Fruit fly (Drosophila melanogaster) whole organism, embryonic: ENCODE data around the gene CG12608.
A peak's percentile ranks its signal among the peaks of the same experiment; 100 is the strongest.

Experiments
- Adf1 ChIP-seq: fragments of 200-800 bp; sonication (Bioruptor generic); IDR thresholded peaks from 2 replicates; pipeline ENCODE4 v1.3.6; 2022; ENCODE audit warnings: missing biosample characterization, missing genetic modification characterization
- Atf-2 ChIP-seq: fragments of 200-800 bp; sonication (Bioruptor generic); optimal IDR thresholded peaks from 2 replicates; lab custom pipeline; 2016; ENCODE audit warnings: missing biosample characterization, missing genetic modification characterization
- Bteb2 ChIP-seq: fragments of 200-800 bp; sonication (Bioruptor generic); optimal IDR thresholded peaks from 2 replicates; lab custom pipeline; 2016; ENCODE audit warnings: missing biosample characterization, missing genetic modification characterization
- CG10565 ChIP-seq: fragments of 200-800 bp; sonication (Bioruptor generic); optimal IDR thresholded peaks from 3 replicates; lab custom pipeline; 2016; ENCODE audit warnings: missing biosample characterization, mild to moderate bottlenecking, missing genetic modification characterization
- CG11456 ChIP-seq: fragments of 200-800 bp; sonication (Bioruptor generic); IDR thresholded peaks from 3 replicates; pipeline ENCODE4 v1.3.6; 2022; ENCODE audit warnings: missing biosample characterization, missing genetic modification characterization
- CG1233 ChIP-seq: fragments of 200-800 bp; sonication (Bioruptor generic); optimal IDR thresholded peaks from 4 replicates; lab custom pipeline; 2018; ENCODE audit warnings: missing biosample characterization, mild to moderate bottlenecking, missing genetic modification characterization
- CG13287 ChIP-seq: fragments of 200-800 bp; sonication (Bioruptor generic); IDR thresholded peaks from 2 replicates; pipeline ENCODE4 v1.3.6; 2022; ENCODE audit warnings: missing biosample characterization, missing genetic modification characterization; ENCODE audit not compliant: partially characterized antibody
- CG2678 ChIP-seq: fragments of 200-800 bp; sonication (Bioruptor generic); optimal IDR thresholded peaks from 3 replicates; lab custom pipeline; 2019; ENCODE audit warnings: missing biosample characterization, mild to moderate bottlenecking, missing genetic modification characterization, moderate library complexity
- CG30403 ChIP-seq: fragments of 200-800 bp; sonication (Bioruptor generic); optimal IDR thresholded peaks from 3 replicates; lab custom pipeline; 2016; ENCODE audit warnings: missing biosample characterization, missing genetic modification characterization
- CG3065 ChIP-seq: fragments of 200-800 bp; sonication (Bioruptor generic); optimal IDR thresholded peaks from 2 replicates; lab custom pipeline; 2016; ENCODE audit warnings: missing biosample characterization, missing genetic modification characterization
- CG31224 ChIP-seq: fragments of 200-800 bp; sonication (Bioruptor generic); IDR thresholded peaks from 2 replicates; pipeline ENCODE4 v1.3.6; 2022; ENCODE audit warnings: missing biosample characterization, missing genetic modification characterization
- CG34422 ChIP-seq: fragments of 200-800 bp; sonication (Bioruptor generic); IDR thresholded peaks from 3 replicates; pipeline ENCODE4 v1.3.6; 2022; ENCODE audit warnings: missing biosample characterization, missing genetic modification characterization
- CG4282 ChIP-seq: fragments of 200-800 bp; sonication (Bioruptor generic); optimal IDR thresholded peaks from 2 replicates; lab custom pipeline; 2016; ENCODE audit warnings: missing biosample characterization, missing genetic modification characterization
- CG43689 ChIP-seq: fragments of 200-800 bp; sonication (Bioruptor generic); IDR thresholded peaks from 2 replicates; pipeline ENCODE4 v1.3.6; 2022; ENCODE audit warnings: missing biosample characterization, missing genetic modification characterization
- CG6791 ChIP-seq: fragments of 200-800 bp; sonication (Bioruptor generic); IDR thresholded peaks from 3 replicates; pipeline ENCODE4 v1.3.6; 2022; ENCODE audit warnings: missing biosample characterization, missing genetic modification characterization; ENCODE audit not compliant: partially characterized antibody
- CG7987 ChIP-seq: fragments of 200-800 bp; sonication (Bioruptor generic); optimal IDR thresholded peaks from 2 replicates; lab custom pipeline; 2018; ENCODE audit warnings: missing biosample characterization, mild to moderate bottlenecking, missing genetic modification characterization, moderate library complexity
- CG9437 ChIP-seq: fragments of 200-800 bp; sonication (Bioruptor generic); optimal IDR thresholded peaks from 2 replicates; lab custom pipeline; 2018; ENCODE audit warnings: missing biosample characterization, mild to moderate bottlenecking, missing genetic modification characterization
- D ChIP-seq, 2 experiments: fragments of 200-800 bp in 1 of 2; fragments of >200 bp in 1 of 2; sonication (Bioruptor generic) in 1 of 2; optimal IDR thresholded peaks; 2 replicates in 1 of 2; 3 replicates in 1 of 2; lab custom pipeline; 2017; ENCODE audit warnings: mild to moderate bottlenecking in 1 of 2, missing biosample characterization in 1 of 2, missing genetic modification characterization in 1 of 2, missing genetic modification reagents in 1 of 2
- Dbx ChIP-seq: fragments of 200-800 bp; sonication (Bioruptor generic); IDR thresholded peaks from 3 replicates; pipeline ENCODE4 v1.3.6; 2022; ENCODE audit warnings: missing biosample characterization, missing genetic modification characterization
- ERR ChIP-seq: fragments of 200-800 bp; sonication (Bioruptor generic); optimal IDR thresholded peaks from 2 replicates; lab custom pipeline; 2016; ENCODE audit warnings: missing biosample characterization, missing genetic modification characterization
- Elba2 ChIP-seq: fragments of 200-800 bp; sonication (Bioruptor generic); optimal IDR thresholded peaks from 3 replicates; lab custom pipeline; 2016; ENCODE audit warnings: missing biosample characterization, missing genetic modification characterization
- Hmx ChIP-seq: fragments of 200-800 bp; sonication (Bioruptor generic); optimal IDR thresholded peaks from 2 replicates; lab custom pipeline; 2016; ENCODE audit warnings: missing biosample characterization, missing genetic modification characterization
- Hr51 ChIP-seq, 2 experiments: fragments of 200-800 bp; sonication (Bioruptor generic); optimal IDR thresholded peaks; 2 replicates in 1 of 2; 3 replicates in 1 of 2; lab custom pipeline; 2016 to 2018; ENCODE audit warnings: missing biosample characterization in 2 of 2, missing genetic modification characterization in 2 of 2, mild to moderate bottlenecking in 1 of 2, moderate library complexity in 1 of 2
- MBD-R2 ChIP-seq: fragments of 200-800 bp; sonication (Bioruptor generic); IDR thresholded peaks from 2 replicates; pipeline ENCODE4 v1.3.6; 2022; ENCODE audit warnings: missing biosample characterization, missing genetic modification characterization
- MTF-1 ChIP-seq: fragments of 200-800 bp; sonication (Bioruptor generic); optimal IDR thresholded peaks from 2 replicates; lab custom pipeline; 2018; ENCODE audit warnings: missing biosample characterization, mild to moderate bottlenecking, missing genetic modification characterization, borderline replicate concordance
- Mes4 ChIP-seq: fragments of 200-800 bp; sonication (Bioruptor generic); optimal IDR thresholded peaks from 2 replicates; lab custom pipeline; 2016; ENCODE audit warnings: missing biosample characterization, missing genetic modification characterization
- Poxn ChIP-seq: fragments of 200-800 bp; sonication (Bioruptor generic); IDR thresholded peaks from 2 replicates; pipeline ENCODE4 v1.3.6; 2022; ENCODE audit warnings: missing biosample characterization, missing genetic modification characterization
- Ssrp ChIP-seq: fragments of 200-800 bp; sonication (Bioruptor generic); optimal IDR thresholded peaks from 2 replicates; lab custom pipeline; 2018; ENCODE audit warnings: missing biosample characterization, mild to moderate bottlenecking, missing genetic modification characterization, moderate library complexity
- Trl ChIP-seq, 3 experiments: fragments of >200 bp in 2 of 3; fragments of 200-800 bp in 1 of 3; sonication (Bioruptor generic) in 1 of 3; optimal IDR thresholded peaks; 2 replicates in 1 of 3; 3 replicates in 2 of 3; lab custom pipeline; 2016 to 2017; ENCODE audit warnings: missing biosample characterization in 1 of 3, missing genetic modification characterization in 1 of 3
- amos ChIP-seq: fragments of 200-800 bp; sonication (Bioruptor generic); IDR thresholded peaks from 2 replicates; pipeline ENCODE4 v1.3.6; 2022; ENCODE audit warnings: missing biosample characterization, missing genetic modification characterization; ENCODE audit not compliant: partially characterized antibody
- cas ChIP-seq: fragments of 200-800 bp; sonication (Bioruptor generic); IDR thresholded peaks from 2 replicates; pipeline ENCODE4 v1.3.6; 2022; ENCODE audit warnings: missing biosample characterization, missing genetic modification characterization
- cato ChIP-seq: fragments of 200-800 bp; sonication (Bioruptor generic); optimal IDR thresholded peaks from 2 replicates; lab custom pipeline; 2016; ENCODE audit warnings: missing biosample characterization, missing genetic modification characterization, borderline replicate concordance
- cg ChIP-seq: fragments of 200-800 bp; sonication (Bioruptor generic); optimal IDR thresholded peaks from 3 replicates; lab custom pipeline; 2019; ENCODE audit warnings: missing biosample characterization, mild to moderate bottlenecking, missing genetic modification characterization, moderate library complexity
- chm ChIP-seq: fragments of 200-800 bp; sonication (Bioruptor generic); IDR thresholded peaks from 2 replicates; pipeline ENCODE4 v1.3.6; 2022; ENCODE audit warnings: missing biosample characterization, missing genetic modification characterization
- corto ChIP-seq: fragments of 200-800 bp; sonication (Bioruptor generic); optimal IDR thresholded peaks from 2 replicates; lab custom pipeline; 2016; ENCODE audit warnings: missing biosample characterization, mild to moderate bottlenecking, missing genetic modification characterization, moderate library complexity
- dm ChIP-seq: fragments of 200-800 bp; sonication (Bioruptor generic); optimal IDR thresholded peaks from 3 replicates; lab custom pipeline; 2016; ENCODE audit warnings: missing biosample characterization, missing genetic modification characterization
- gcm2 ChIP-seq: fragments of 200-800 bp; sonication (Bioruptor generic); optimal IDR thresholded peaks from 2 replicates; lab custom pipeline; 2016; ENCODE audit warnings: missing biosample characterization, missing genetic modification characterization
- grau ChIP-seq: fragments of 200-800 bp; optimal IDR thresholded peaks from 3 replicates; lab custom pipeline; 2019; ENCODE audit warnings: missing biosample characterization, mild to moderate bottlenecking, missing genetic modification characterization, moderate library complexity
- grn ChIP-seq: fragments of 200-800 bp; sonication (Bioruptor generic); optimal IDR thresholded peaks from 3 replicates; lab custom pipeline; 2017; ENCODE audit warnings: missing biosample characterization, missing genetic modification characterization
- kah ChIP-seq: fragments of 200-800 bp; sonication (Bioruptor generic); optimal IDR thresholded peaks from 2 replicates; lab custom pipeline; 2018; ENCODE audit warnings: missing biosample characterization, mild to moderate bottlenecking, missing genetic modification characterization
- ken ChIP-seq: fragments of 200-800 bp; sonication (Bioruptor generic); IDR thresholded peaks from 3 replicates; pipeline ENCODE4 v1.3.6; 2022; ENCODE audit warnings: missing biosample characterization, missing genetic modification characterization
- lmd ChIP-seq: fragments of 200-800 bp; sonication (Bioruptor generic); IDR thresholded peaks from 2 replicates; pipeline ENCODE4 v1.3.6; 2022; ENCODE audit warnings: missing biosample characterization, missing genetic modification characterization
- onecut ChIP-seq: fragments of 200-800 bp; sonication (Bioruptor generic); IDR thresholded peaks from 2 replicates; pipeline ENCODE4 v1.3.6; 2022; ENCODE audit warnings: missing biosample characterization, missing genetic modification characterization
- prd ChIP-seq, 3 experiments: fragments of >200 bp in 2 of 3; fragments of 200-800 bp in 1 of 3; sonication (Bioruptor generic) in 1 of 3; optimal IDR thresholded peaks in 2 of 3; IDR thresholded peaks in 1 of 3; 2 replicates in 2 of 3; 3 replicates in 1 of 3; pipeline versions ENCODE4 v1.3.6 to Lab custom; 2017 to 2022; ENCODE audit warnings: missing biosample characterization in 1 of 3, missing genetic modification characterization in 1 of 3
- pum ChIP-seq: fragments of 200-800 bp; sonication (Bioruptor generic); optimal IDR thresholded peaks from 2 replicates; lab custom pipeline; 2016; ENCODE audit warnings: missing biosample characterization, missing genetic modification characterization
- sd ChIP-seq: fragments of 200-800 bp; sonication (Bioruptor generic); optimal IDR thresholded peaks from 3 replicates; lab custom pipeline; 2018; ENCODE audit warnings: missing biosample characterization, mild to moderate bottlenecking, missing genetic modification characterization, moderate library complexity
- sens ChIP-seq: fragments of 200-800 bp; sonication (Bioruptor generic); peaks from one replicate; lab custom pipeline; 2016; ENCODE audit warnings: missing biosample characterization, missing genetic modification characterization
- toy ChIP-seq: fragments of 200-800 bp; sonication (Bioruptor generic); IDR thresholded peaks from 2 replicates; pipeline ENCODE4 v1.3.6; 2022; ENCODE audit warnings: missing biosample characterization, missing genetic modification characterization
- twi ChIP-seq: fragments of 200-800 bp; optimal IDR thresholded peaks from 2 replicates; lab custom pipeline; 2019; ENCODE audit warnings: missing biosample characterization, mild to moderate bottlenecking, missing genetic modification characterization, moderate library complexity
- zfh1 ChIP-seq: fragments of 200-800 bp; sonication (Bioruptor generic); IDR thresholded peaks from 3 replicates; pipeline ENCODE4 v1.3.6; 2022; ENCODE audit warnings: missing biosample characterization, missing genetic modification characterization

Gene CG12608

DNA sequence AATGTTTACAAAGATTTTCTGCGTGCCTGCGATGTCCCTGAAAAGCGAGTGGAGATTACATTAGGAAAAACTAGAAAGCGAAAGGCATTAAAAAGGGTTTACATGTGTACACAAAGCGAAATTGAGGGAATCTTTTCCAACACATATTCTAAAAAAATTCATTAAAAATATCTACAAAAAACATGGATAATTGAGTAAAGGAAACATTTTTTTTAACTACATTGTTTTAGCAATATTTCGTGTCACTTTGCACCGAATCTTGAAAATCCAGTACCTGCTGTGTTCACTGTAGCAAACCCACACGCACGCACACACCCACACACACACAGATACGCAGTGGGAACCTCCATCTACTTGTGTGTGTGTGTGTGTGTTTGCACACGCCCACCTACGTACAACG lies 40.2 kb downstream of the CG12608 start (continued):
- TF ChIP-seq CG31224 (GFP tag; lab: Robert Waterston, UW) (peak; percentile 23; the same call in 1 of the 2 replicates), CG7987 (GFP tag; lab: Kevin White, UChicago) (no peak), MBD-R2 (GFP tag; lab: Robert Waterston, UW) (0 out of 2 replicates have a peak, but pooled peaks have one; percentile 24), CG30403 (GFP tag; lab: Kevin White, UChicago) (peak; percentile 17), ERR (GFP tag; lab: Kevin White, UChicago) (no peak), CG4282 (GFP tag; lab: Kevin White, UChicago) (no peak), ken (GFP tag; lab: Robert Waterston, UW) (no peak), dm (GFP tag; lab: Kevin White, UChicago) (no peak), MTF-1 (GFP tag; lab: Kevin White, UChicago) (no peak), Hmx (no peak), cg (GFP tag; lab: Kevin White, UChicago) (peak; percentile 38), Elba2 (GFP tag; lab: Kevin White, UChicago) (no peak), gcm2 (GFP tag; lab: Kevin White, UChicago) (no peak), sens (peak; percentile 49), Hr51 (GFP tag; optimal IDR thresholded peaks at IDR 0.05; lab: Kevin White, UChicago) (peak in 1 of 2 experiments; percentile 44), Adf1 (GFP tag; lab: Robert Waterston, UW) (no peak), CG43689 (GFP tag; lab: Robert Waterston, UW) (no peak), cas (GFP tag; lab: Robert Waterston, UW) (no peak), CG11456 (GFP tag; lab: Robert Waterston, UW) (no peak), Atf-2 (GFP tag; lab: Kevin White, UChicago) (no peak), CG1233 (GFP tag; lab: Kevin White, UChicago) (no peak), grn (GFP tag; lab: Kevin White, UChicago) (no peak), grau (tag; lab: Kevin White, UChicago) (peak; percentile 77), lmd (GFP tag; lab: Robert Waterston, UW) (peak; percentile 48; the same call in 1 of the 2 replicates), sd (tag; lab: Kevin White, UChicago) (no peak), CG9437 (GFP tag; lab: Kevin White, UChicago) (no peak), CG6791 (GFP tag; lab: Robert Waterston, UW) (no peak), toy (GFP tag; lab: Robert Waterston, UW) (no peak), pum (GFP tag; lab: Kevin White, UChicago) (no peak), Trl (optimal IDR thresholded peaks at IDR 0.05; lab: Kevin White, UChicago) (no peak), Trl (GFP tag; optimal IDR thresholded peaks at IDR 0.05; lab: Kevin White, UChicago) (no peak), Mes4 (GFP tag; lab: Kevin White, UChicago) (no peak), Poxn (no peak), CG34422 (GFP tag; lab: Robert Waterston, UW) (no peak), Ssrp (no peak), twi (no peak), prd (optimal IDR thresholded peaks at IDR 0.05; lab: Kevin White, UChicago) (no peak), prd (GFP tag; IDR thresholded peaks at IDR 0.05; lab: Robert Waterston, UW) (peak; percentile 60), CG2678 (tag; lab: Kevin White, UChicago) (peak; percentile 54), CG3065 (GFP tag; lab: Kevin White, UChicago) (no peak), CG10565 (GFP tag; lab: Kevin White, UChicago) (no peak), CG13287 (GFP tag; lab: Robert Waterston, UW) (no peak), Dbx (peak; percentile 66), kah (GFP tag; lab: Kevin White, UChicago) (no peak), cato (GFP tag; lab: Kevin White, UChicago) (no peak), corto (no peak), onecut (GFP tag; lab: Robert Waterston, UW) (no peak), amos (no peak), Bteb2 (GFP tag; lab: Kevin White, UChicago) (no peak), zfh1 (GFP tag; lab: Robert Waterston, UW) (no peak), chm (no peak), D (optimal IDR thresholded peaks at IDR 0.05; lab: Kevin White, UChicago) (no peak), D (GFP tag; optimal IDR thresholded peaks at IDR 0.05; lab: Kevin White, UChicago) (no peak)
